Worm (Caenorhabditis elegans) whole organism, mixed stage, embryonic: ENCODE data around the gene F47D2.11.

ENCODE experiments used
- ceh-43 ChIP-seq: fragments of 200-800 bp; sonication (Bioruptor generic); optimal IDR thresholded peaks from 2 replicates; lab custom pipeline; 2018; ENCODE audit warnings: mild to moderate bottlenecking, missing genetic modification characterization, moderate library complexity, missing compliant biosample characterization
- lsy-2 ChIP-seq: fragments of 150-350 bp; optimal IDR thresholded peaks from 2 replicates; lab custom pipeline; 2014; ENCODE audit warnings: missing biosample characterization, missing genetic modification characterization

ce11 chrV:4302842-4303241 is 7.0 kb upstream of the F47D2.11 start:
- TF ChIP-seq lsy-2 (tag; lab: Kevin White, UChicago) (no peak), ceh-43 (GFP tag; lab: Kevin White, UChicago) (no peak)
